Fruit fly (Drosophila melanogaster): ENCODE measurements around the gene CG2201.

Gene CG2201

dm6 chr2L:21618738-21619431, 5.0 kb downstream of the CG2201 start (continued):
- no peak for TF ChIP-seq CG2202 (tag; optimal IDR thresholded peaks at IDR 0.05)
- TF ChIP-seq CG30403 (GFP tag; optimal IDR thresholded peaks at IDR 0.05): peak; percentile 53
- peak; percentile 45 for TF ChIP-seq Xbp1 (GFP tag; optimal IDR thresholded peaks at IDR 0.05)
- no peak for TF ChIP-seq knrl (GFP tag; IDR thresholded peaks at IDR 0.05; ENCODE audit: partially characterized antibody)
- TF ChIP-seq usp (GFP tag; optimal IDR thresholded peaks at IDR 0.05): no peak
- TF ChIP-seq C15 (GFP tag; IDR thresholded peaks at IDR 0.05): no peak
- TF ChIP-seq Lim3 (GFP tag; IDR thresholded peaks at IDR 0.05): no peak
- peak; percentile 38; the same call in 1 of the 2 replicates for TF ChIP-seq Bgb (GFP tag; IDR thresholded peaks at IDR 0.05; ENCODE audit: partially characterized antibody)
- TF ChIP-seq CG10654 (GFP tag; optimal IDR thresholded peaks at IDR 0.05): peak; percentile 37
- TF ChIP-seq CG10209 (GFP tag; optimal IDR thresholded peaks at IDR 0.05): peak; percentile 23
- peak in 1 of 2 experiments; percentile 80 for TF ChIP-seq tll (GFP tag; optimal IDR thresholded peaks at IDR 0.05)
- TF ChIP-seq D (optimal IDR thresholded peaks at IDR 0.05): no peak
- peak; percentile 54 for TF ChIP-seq D (GFP tag; optimal IDR thresholded peaks at IDR 0.05)
- peak in 1 of 2 experiments; percentile 8 for TF ChIP-seq dpn (GFP tag; optimal IDR thresholded peaks at IDR 0.05)
- TF ChIP-seq CG15011 (GFP tag; optimal IDR thresholded peaks at IDR 0.05): no peak
- no peak for TF ChIP-seq Hr78 (GFP tag; optimal IDR thresholded peaks at IDR 0.05)
- 0 out of 2 replicates have a peak, but pooled peaks have one; percentile 11 for TF ChIP-seq sob (GFP tag; IDR thresholded peaks at IDR 0.05)
- TF ChIP-seq CkIIα-i1 (GFP tag; IDR thresholded peaks at IDR 0.05): no peak
- TF ChIP-seq CoRest (tag; optimal IDR thresholded peaks at IDR 0.05): peak; percentile 44
- no peak for TF ChIP-seq NK7.1 (GFP tag; optimal IDR thresholded peaks at IDR 0.05)
- TF ChIP-seq CG10431 (GFP tag; optimal IDR thresholded peaks at IDR 0.05): no peak
- no peak; the same call in 1 of the 2 replicates for TF ChIP-seq al (GFP tag; IDR thresholded peaks at IDR 0.05)
- TF ChIP-seq CG32767 (GFP tag; IDR thresholded peaks at IDR 0.05): 0 out of 2 replicates have a peak, but pooled peaks have one; percentile 33
- no peak for TF ChIP-seq CG16813 (GFP tag; IDR thresholded peaks at IDR 0.05; ENCODE audit: partially characterized antibody)
- peak; percentile 20 for TF ChIP-seq CG12659 (GFP tag; optimal IDR thresholded peaks at IDR 0.05)
- peak; percentile 40 for TF ChIP-seq Side (GFP tag; optimal IDR thresholded peaks at IDR 0.05)
- TF ChIP-seq CG17829 (tag; optimal IDR thresholded peaks at IDR 0.05): no peak
- TF ChIP-seq CG2120 (GFP tag; optimal IDR thresholded peaks at IDR 0.05): peak; percentile 54
- peak; percentile 56 for TF ChIP-seq Kr (GFP tag; optimal IDR thresholded peaks at IDR 0.05)
- no peak for TF ChIP-seq stc (GFP tag; IDR thresholded peaks at IDR 0.05)
- TF ChIP-seq CG18764 (GFP tag; optimal IDR thresholded peaks at IDR 0.05): no peak
- peak; percentile 72 for TF ChIP-seq Vsx1 (GFP tag; optimal IDR thresholded peaks at IDR 0.05)
- TF ChIP-seq kni (GFP tag; optimal IDR thresholded peaks at IDR 0.05): peak; percentile 93
- no peak for TF ChIP-seq mld (GFP tag; IDR thresholded peaks at IDR 0.05; ENCODE audit: partially characterized antibody)
- no peak for TF ChIP-seq HLHmδ (GFP tag; optimal IDR thresholded peaks at IDR 0.05)
- no peak for TF ChIP-seq crp (GFP tag; optimal IDR thresholded peaks at IDR 0.05)
- TF ChIP-seq slou (GFP tag; optimal IDR thresholded peaks at IDR 0.05): peak; percentile 13
- peak; percentile 34 for TF ChIP-seq tio (GFP tag; optimal IDR thresholded peaks at IDR 0.05)
- TF ChIP-seq jigr1 (GFP tag; IDR thresholded peaks at IDR 0.05): no peak
- peak; percentile 46 to 91 for TF ChIP-seq Pdp1 (GFP tag; optimal IDR thresholded peaks at IDR 0.05)
- no peak for TF ChIP-seq ATbp (GFP tag; optimal IDR thresholded peaks at IDR 0.05)
- TF ChIP-seq chif (GFP tag; optimal IDR thresholded peaks at IDR 0.05): peak in 1 of 2 experiments; percentile 52
- TF ChIP-seq tna (GFP tag; IDR thresholded peaks at IDR 0.05; ENCODE audit: partially characterized antibody): no peak; the same call in 1 of the 2 replicates
- TF ChIP-seq unc-4 (GFP tag; IDR thresholded peaks at IDR 0.05; ENCODE audit: partially characterized antibody): no peak
- no peak for TF ChIP-seq zfh2 (GFP tag; optimal IDR thresholded peaks at IDR 0.05)
- peak; percentile 30 for TF ChIP-seq lilli (GFP tag; optimal IDR thresholded peaks at IDR 0.05)
- no peak for TF ChIP-seq Ravus (GFP tag; IDR thresholded peaks at IDR 0.05)
- no peak for TF ChIP-seq bcd (GFP tag; optimal IDR thresholded peaks at IDR 0.05)

All from whole organism, embryonic.